Fruit fly (Drosophila melanogaster): ENCODE results near the gene Obp19c.

Gene Obp19c

DNA sequence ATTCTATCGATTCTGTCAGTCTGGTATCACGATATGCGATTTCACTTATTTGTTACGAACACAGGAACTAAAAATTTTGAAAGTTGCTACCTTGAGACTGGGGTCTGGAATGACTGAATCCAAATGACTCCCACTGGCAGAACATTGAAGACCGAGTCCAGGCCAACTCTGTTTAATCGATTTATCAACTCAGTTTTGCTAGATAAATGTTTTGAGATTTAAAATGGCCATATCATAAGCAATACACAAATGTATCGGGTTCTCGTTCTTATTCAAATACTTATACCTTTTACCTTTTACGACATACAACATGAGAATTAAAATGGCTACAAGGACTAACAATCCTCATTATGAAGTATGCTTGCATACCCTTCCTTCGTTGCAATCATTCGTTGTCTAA, 42.3 kb downstream of the Obp19c start, which contains the start of gene CG12679:
TSS of gene CG12679 (minus strand) at position 101 of the 400 bp plus-strand sequence.
- no peak for TF ChIP-seq ovo (GFP tag; optimal IDR thresholded peaks at IDR 0.05)
- no peak for TF ChIP-seq toe (GFP tag; optimal IDR thresholded peaks at IDR 0.05)
- no peak for TF ChIP-seq CG33017 (tag; optimal IDR thresholded peaks at IDR 0.05)
- TF ChIP-seq CG7045 (GFP tag; optimal IDR thresholded peaks at IDR 0.05) = no peak
- TF ChIP-seq CG11617 (GFP tag; optimal IDR thresholded peaks at IDR 0.05) = no peak
- no peak for TF ChIP-seq CG12768 (GFP tag; optimal IDR thresholded peaks at IDR 0.05)
- no peak for TF ChIP-seq CG1620 (GFP tag; optimal IDR thresholded peaks at IDR 0.05)
- TF ChIP-seq Clk (GFP tag; optimal IDR thresholded peaks at IDR 0.05) = no peak
- TF ChIP-seq cnc (optimal IDR thresholded peaks at IDR 0.05) = no peak
- no peak for TF ChIP-seq Mnt (GFP tag; optimal IDR thresholded peaks at IDR 0.05)
- no peak for TF ChIP-seq Crg-1 (GFP tag; optimal IDR thresholded peaks at IDR 0.05)
- TF ChIP-seq tj (GFP tag; optimal IDR thresholded peaks at IDR 0.05) = no peak
- no peak for TF ChIP-seq CG5204 (GFP tag; optimal IDR thresholded peaks at IDR 0.05)
- no peak for TF ChIP-seq CG7101 (tag; optimal IDR thresholded peaks at IDR 0.05)

Data from whole organism, adult.